Worm (Caenorhabditis elegans): ENCODE results near the gene E02A10.4.

ce11 chrV:12526124-12526523 is 41.6 kb downstream of the E02A10.4 start:
- TF ChIP-seq F10E7.11 (tag; optimal IDR thresholded peaks at IDR 0.05) = no peak
- TF ChIP-seq unc-62 (GFP tag; optimal IDR thresholded peaks at IDR 0.05) = no peak
- no peak for TF ChIP-seq ztf-3 (GFP tag; optimal IDR thresholded peaks at IDR 0.05)
- TF ChIP-seq lsl-1 (GFP tag; optimal IDR thresholded peaks at IDR 0.05) = no peak
- TF ChIP-seq pha-4 (tag; optimal IDR thresholded peaks at IDR 0.05) = no peak
- no peak for TF ChIP-seq F23B12.7 (tag; optimal IDR thresholded peaks at IDR 0.05; ENCODE audit: insufficient read depth)
- no peak for TF ChIP-seq snpc-4 (GFP tag; optimal IDR thresholded peaks at IDR 0.05)
- TF ChIP-seq snpc-4 (tag; optimal IDR thresholded peaks at IDR 0.05) = no peak
- no peak for TF ChIP-seq egl-44 (GFP tag; IDR thresholded peaks at IDR 0.05)
- TF ChIP-seq F39B2.1 (GFP tag; IDR thresholded peaks at IDR 0.05) = no peak
- TF ChIP-seq ekl-4 (GFP tag; IDR thresholded peaks at IDR 0.05) = no peak
- TF ChIP-seq rpc-1 (optimal IDR thresholded peaks at IDR 0.05) = no peak
- no peak for TF ChIP-seq rpc-1 (tag; optimal IDR thresholded peaks at IDR 0.05)
- no peak for TF ChIP-seq madf-3 (GFP tag; IDR thresholded peaks at IDR 0.05)
- no peak for TF ChIP-seq zfh-2 (GFP tag; conservative IDR thresholded peaks at IDR 0.05)
- TF ChIP-seq somi-1 (GFP tag; optimal IDR thresholded peaks at IDR 0.05) = no peak
